Fruit fly (Drosophila melanogaster) whole organism, wandering third instar larva: ENCODE results near the gene PSMG1.

Experiments used
- Dfd ChIP-seq: fragments of >200 bp; optimal IDR thresholded peaks from 2 replicates; lab custom pipeline; 2017; ENCODE audit warnings: missing biosample characterization, missing genetic modification characterization
- br ChIP-seq: fragments of 200-800 bp; sonication (Bioruptor generic); optimal IDR thresholded peaks from 2 replicates; lab custom pipeline; 2016; ENCODE audit warnings: missing biosample characterization, missing genetic modification characterization
- dl ChIP-seq, 2 experiments: fragments of 175-275, 200-275 bp in 1 of 2; fragments of 200-275 bp in 1 of 2; sonication (Bioruptor generic); optimal IDR thresholded peaks; lab custom pipeline; 2018; ENCODE audit warnings: mild to moderate bottlenecking in 2 of 2, missing biosample characterization in 2 of 2, missing genetic modification characterization in 2 of 2, moderate library complexity in 2 of 2; ENCODE audit not compliant: partially characterized antibody in 2 of 2, insufficient read depth in 1 of 2
- jim ChIP-seq: fragments of 175-275, 200-325 bp; sonication (Bioruptor generic); optimal IDR thresholded peaks from 2 replicates; lab custom pipeline; 2016; ENCODE audit warnings: missing biosample characterization, mild to moderate bottlenecking, missing genetic modification characterization
- pan ChIP-seq: fragments of >200 bp; optimal IDR thresholded peaks from 2 replicates; lab custom pipeline; 2017

dm6 chr3R:5746646-5747045 lies 47.5 kb downstream of the PSMG1 start:
- no peak for TF ChIP-seq jim (GFP tag; lab: Kevin White, UChicago)
- TF ChIP-seq br (GFP tag; lab: Kevin White, UChicago): no peak
- no peak for TF ChIP-seq Dfd (GFP tag; lab: Kevin White, UChicago)
- no peak for TF ChIP-seq dl (GFP tag; optimal IDR thresholded peaks at IDR 0.05; lab: Kevin White, UChicago; ENCODE audit: insufficient read depth in 1 of 2, partially characterized antibody in 2 of 2)
- TF ChIP-seq pan (lab: Kevin White, UChicago): no peak
